Fruit fly (Drosophila melanogaster): ENCODE data around the gene Ulp1.

The Ulp1 gene

DNA sequence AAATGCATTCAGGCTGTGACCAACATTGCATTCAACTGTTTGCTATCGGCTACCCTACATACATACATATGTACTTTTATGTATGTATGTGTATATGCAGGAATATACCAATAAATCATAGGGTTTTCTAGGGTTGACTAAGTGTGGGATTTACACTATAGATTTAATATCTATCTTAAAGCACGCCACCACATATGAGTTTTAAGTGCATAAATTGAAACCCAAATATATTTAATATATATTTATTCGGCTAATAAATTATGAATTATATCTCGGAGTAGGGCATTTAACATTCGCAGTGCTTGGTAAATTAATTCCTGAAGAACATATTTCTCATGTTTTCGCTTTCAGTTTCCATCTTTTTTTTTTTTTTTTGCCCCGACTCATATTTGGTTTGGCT is 48.0 kb downstream of the Ulp1 start (continued):
- peak; percentile 39 for TF ChIP-seq nmo (GFP tag; optimal IDR thresholded peaks at IDR 0.05)
- TF ChIP-seq Sox100B (GFP tag; optimal IDR thresholded peaks at IDR 0.05) = peak; percentile 19
- TF ChIP-seq CG8924 (tag; optimal IDR thresholded peaks at IDR 0.05) = peak; percentile 32
- peak; percentile 1 for TF ChIP-seq CG17829 (tag; optimal IDR thresholded peaks at IDR 0.05)
- peak; percentile 50 for TF ChIP-seq CG7839 (tag; optimal IDR thresholded peaks at IDR 0.05)
- TF ChIP-seq klu (GFP tag; IDR thresholded peaks at IDR 0.05) = no peak
- TF ChIP-seq dmrt99B (tag; optimal IDR thresholded peaks at IDR 0.05) = peak; percentile 49
- TF ChIP-seq tio (GFP tag; optimal IDR thresholded peaks at IDR 0.05) = no peak
- no peak for TF ChIP-seq Drgx (GFP tag; IDR thresholded peaks at IDR 0.05)
- no peak for TF ChIP-seq CG7745 (tag; optimal IDR thresholded peaks at IDR 0.05)
- no peak for TF ChIP-seq CHES-1-like (GFP tag; optimal IDR thresholded peaks at IDR 0.05)
- no peak for TF ChIP-seq CG10462 (GFP tag; optimal IDR thresholded peaks at IDR 0.05)
- peak in 1 of 3 experiments; percentile 48 for TF ChIP-seq lola (GFP tag; optimal IDR thresholded peaks at IDR 0.05)
- no peak for TF ChIP-seq stwl (tag; optimal IDR thresholded peaks at IDR 0.05)
- TF ChIP-seq CG9215 (GFP tag; IDR thresholded peaks at IDR 0.05) = no peak
- no peak for TF ChIP-seq CG12942 (GFP tag; optimal IDR thresholded peaks at IDR 0.05)
- TF ChIP-seq CG31388 (GFP tag; optimal IDR thresholded peaks at IDR 0.05) = no peak
- TF ChIP-seq Atf3 (GFP tag; optimal IDR thresholded peaks at IDR 0.05) = no peak
- TF ChIP-seq maf-S (GFP tag; optimal IDR thresholded peaks at IDR 0.05) = no peak
- TF ChIP-seq hbn (GFP tag; IDR thresholded peaks at IDR 0.05; ENCODE audit: partially characterized antibody) = no peak
- TF ChIP-seq CG18599 (GFP tag; optimal IDR thresholded peaks at IDR 0.05) = no peak
- no peak for TF ChIP-seq Side (GFP tag; optimal IDR thresholded peaks at IDR 0.05)
- TF ChIP-seq Tbp (GFP tag; optimal IDR thresholded peaks at IDR 0.05) = no peak
- TF ChIP-seq pzg (GFP tag; optimal IDR thresholded peaks at IDR 0.05) = no peak
- TF ChIP-seq CG11560 (tag; IDR thresholded peaks at IDR 0.05) = no peak
- no peak for TF ChIP-seq her (GFP tag; optimal IDR thresholded peaks at IDR 0.05)
- no peak for TF ChIP-seq btn (GFP tag; optimal IDR thresholded peaks at IDR 0.05)
- TF ChIP-seq CG1529 (GFP tag; optimal IDR thresholded peaks at IDR 0.05) = peak; percentile 26
- no peak for TF ChIP-seq CG2129 (GFP tag; IDR thresholded peaks at IDR 0.05; ENCODE audit: partially characterized antibody)
- TF ChIP-seq CG16815 (GFP tag; optimal IDR thresholded peaks at IDR 0.05) = no peak
- no peak for TF ChIP-seq jigr1 (GFP tag; IDR thresholded peaks at IDR 0.05)
- TF ChIP-seq CG12391 (tag; optimal IDR thresholded peaks at IDR 0.05) = peak; percentile 35
- no peak for TF ChIP-seq yki (optimal IDR thresholded peaks at IDR 0.05)
- no peak for TF ChIP-seq CG3995 (GFP tag; optimal IDR thresholded peaks at IDR 0.05)
- TF ChIP-seq eyg (GFP tag; optimal IDR thresholded peaks at IDR 0.05) = no peak
- TF ChIP-seq CG30431 (GFP tag; optimal IDR thresholded peaks at IDR 0.05) = no peak
- peak; percentile 52 for TF ChIP-seq unpg (GFP tag; optimal IDR thresholded peaks at IDR 0.05)
- TF ChIP-seq CG5180 (GFP tag; optimal IDR thresholded peaks at IDR 0.05) = no peak
- no peak for TF ChIP-seq unc-4 (GFP tag; IDR thresholded peaks at IDR 0.05; ENCODE audit: partially characterized antibody)
- TF ChIP-seq CG18764 (GFP tag; optimal IDR thresholded peaks at IDR 0.05) = no peak
- no peak for TF ChIP-seq toy (GFP tag; IDR thresholded peaks at IDR 0.05)
- TF ChIP-seq PHDP (tag; optimal IDR thresholded peaks at IDR 0.05) = peak; percentile 22
- no peak for TF ChIP-seq Lim3 (GFP tag; IDR thresholded peaks at IDR 0.05)
- TF ChIP-seq D19A (tag; optimal IDR thresholded peaks at IDR 0.05) = peak; percentile 96
- no peak for TF ChIP-seq D (optimal IDR thresholded peaks at IDR 0.05)
- TF ChIP-seq D (GFP tag; optimal IDR thresholded peaks at IDR 0.05) = peak; percentile 15
- TF ChIP-seq B-H1 (GFP tag; IDR thresholded peaks at IDR 0.05) = no peak
- TF ChIP-seq Dfd (GFP tag; optimal IDR thresholded peaks at IDR 0.05) = no peak
- TF ChIP-seq Dp (GFP tag; optimal IDR thresholded peaks at IDR 0.05) = no peak
- no peak for TF ChIP-seq chif (GFP tag; optimal IDR thresholded peaks at IDR 0.05)
- no peak for TF ChIP-seq caup (GFP tag; optimal IDR thresholded peaks at IDR 0.05; ENCODE audit: severe bottlenecking)
- TF ChIP-seq Asciz (GFP tag; optimal IDR thresholded peaks at IDR 0.05) = peak; percentile 25

Measured in whole organism, embryonic.